Worm (Caenorhabditis elegans) whole organism, young adult: ENCODE data around the gene C15F1.2.
A peak's percentile ranks its signal among the peaks of the same experiment; 100 is the strongest.

ENCODE experiments used
- B0035.1 ChIP-seq: sonication (generic microtip); optimal IDR thresholded peaks from 2 replicates; lab custom pipeline; 2016; ENCODE audit warnings: missing genetic modification characterization, mild to moderate bottlenecking, missing compliant biosample characterization, missing genotype, missing genetic modification reagents
- B0261.1 ChIP-seq: sonication (generic microtip); optimal IDR thresholded peaks from 2 replicates; lab custom pipeline; 2016; ENCODE audit warnings: mild to moderate bottlenecking, missing genetic modification characterization, moderate library complexity, missing compliant biosample characterization
- F37B4.10 ChIP-seq: fragments of 200-800 bp; sonication (Bioruptor generic); IDR thresholded peaks from 2 replicates; pipeline ENCODE4 v1.3.6; 2022; ENCODE audit warnings: missing genetic modification characterization, missing compliant biosample characterization
- F49E8.2 ChIP-seq: sonication (generic microtip); optimal IDR thresholded peaks from 3 replicates; lab custom pipeline; 2017; ENCODE audit warnings: missing genetic modification characterization, mild to moderate bottlenecking, missing compliant biosample characterization, antibody characterized with exemption, moderate library complexity; ENCODE audit not compliant: insufficient read depth
- F52B5.7 ChIP-seq: sonication (generic microtip); optimal IDR thresholded peaks from 2 replicates; lab custom pipeline; 2016; ENCODE audit warnings: mild to moderate bottlenecking, missing genetic modification characterization, missing compliant biosample characterization
- Y53F4B.3 ChIP-seq: fragments of 200-800 bp; sonication (Bioruptor generic); IDR thresholded peaks from 2 replicates; pipeline ENCODE4 v1.3.6; 2022; ENCODE audit warnings: missing genetic modification reagents, missing genetic modification characterization, missing compliant biosample characterization
- Y79H2A.3 ChIP-seq: fragments of 200-800 bp; sonication (Bioruptor generic); conservative IDR thresholded peaks from 2 replicates; pipeline ENCODE4 v1.3.6; 2022; ENCODE audit warnings: missing genetic modification reagents, missing genetic modification characterization, missing compliant biosample characterization
- ZK185.1 ChIP-seq: sonication (generic microtip); optimal IDR thresholded peaks from 2 replicates; lab custom pipeline; 2016; ENCODE audit warnings: mild to moderate bottlenecking, missing genetic modification characterization, missing compliant biosample characterization; ENCODE audit not compliant: poor library complexity, severe bottlenecking
- akir-1 ChIP-seq: fragments of 200-800 bp; sonication (Bioruptor generic); optimal IDR thresholded peaks from 2 replicates; lab custom pipeline; 2018; ENCODE audit warnings: mild to moderate bottlenecking, missing genetic modification characterization, moderate library complexity, missing compliant biosample characterization
- ama-1 ChIP-seq, 3 experiments: fragments of 150-350 bp in 1 of 3; sonication (generic microtip) in 2 of 3; optimal IDR thresholded peaks; 2 replicates each; lab custom pipeline; 2014 to 2018; ENCODE audit warnings: missing biosample characterization in 2 of 3, missing genetic modification characterization in 2 of 3, missing genetic modification reagents in 2 of 3
- aptf-2 ChIP-seq: fragments of 200-800 bp; sonication (Bioruptor generic); conservative IDR thresholded peaks from 2 replicates; pipeline ENCODE4 v1.3.6; 2022; ENCODE audit warnings: missing genetic modification reagents, missing genetic modification characterization, missing compliant biosample characterization
- atf-7 ChIP-seq: sonication (generic microtip); optimal IDR thresholded peaks from 2 replicates; lab custom pipeline; 2017; ENCODE audit warnings: mild to moderate bottlenecking, missing genetic modification characterization, missing compliant biosample characterization
- attf-3 ChIP-seq: fragments of 200-800 bp; sonication (Bioruptor generic); conservative IDR thresholded peaks from 2 replicates; pipeline ENCODE4 v1.3.6; 2022; ENCODE audit warnings: missing genetic modification reagents, missing genetic modification characterization, missing compliant biosample characterization
- attf-6 ChIP-seq: fragments of 200-800 bp; sonication (Bioruptor generic); IDR thresholded peaks from 2 replicates; pipeline ENCODE4 v1.3.6; 2022; ENCODE audit warnings: missing genetic modification reagents, missing genetic modification characterization, missing compliant biosample characterization
- ceh-100 ChIP-seq: fragments of 200-800 bp; sonication (Bioruptor generic); IDR thresholded peaks from 2 replicates; pipeline ENCODE4 v1.3.6; 2022; ENCODE audit warnings: missing genetic modification reagents, missing genetic modification characterization, missing compliant biosample characterization
- chd-7 ChIP-seq: sonication (generic microtip); optimal IDR thresholded peaks from 2 replicates; lab custom pipeline; 2016; ENCODE audit warnings: mild to moderate bottlenecking, missing genetic modification characterization, moderate library complexity, missing compliant biosample characterization
- die-1 ChIP-seq: sonication (generic microtip); optimal IDR thresholded peaks from 2 replicates; lab custom pipeline; 2016; ENCODE audit warnings: missing genotype, mild to moderate bottlenecking, missing genetic modification characterization, missing compliant biosample characterization
- dox-1 ChIP-seq: fragments of 200-800 bp; sonication (Bioruptor generic); IDR thresholded peaks from 2 replicates; pipeline ENCODE4 v1.3.6; 2022; ENCODE audit warnings: missing genetic modification reagents, missing genetic modification characterization, missing compliant biosample characterization
- dpl-1 ChIP-seq: fragments of 150-350 bp; optimal IDR thresholded peaks from 2 replicates; lab custom pipeline; 2014; ENCODE audit warnings: missing biosample characterization, missing genetic modification reagents, missing genetic modification characterization
- egl-44 ChIP-seq: fragments of 200-800 bp; sonication (Bioruptor generic); IDR thresholded peaks from 2 replicates; pipeline ENCODE4 v1.3.6; 2022; ENCODE audit warnings: missing genetic modification reagents, missing genetic modification characterization, missing compliant biosample characterization
- hlh-12 ChIP-seq: sonication (generic microtip); optimal IDR thresholded peaks from 2 replicates; lab custom pipeline; 2016; ENCODE audit warnings: missing genetic modification characterization, missing compliant biosample characterization
- hrde-1 ChIP-seq: sonication (generic microtip); optimal IDR thresholded peaks from 2 replicates; lab custom pipeline; 2016; ENCODE audit warnings: missing genetic modification characterization, mild to moderate bottlenecking, missing compliant biosample characterization, moderate library complexity, missing genotype, missing genetic modification reagents, borderline replicate concordance
- lin-35 ChIP-seq, 3 experiments: fragments of 150-350 bp in 2 of 3; sonication (generic microtip) in 1 of 3; optimal IDR thresholded peaks; 2 replicates each; lab custom pipeline; 2014 to 2018; ENCODE audit warnings: missing biosample characterization in 3 of 3, missing genetic modification characterization in 3 of 3, missing genetic modification reagents in 3 of 3
- lir-1 ChIP-seq: fragments of 200-800 bp; sonication (Bioruptor generic); conservative IDR thresholded peaks from 2 replicates; pipeline ENCODE4 v1.3.6; 2022; ENCODE audit warnings: missing genetic modification reagents, missing genetic modification characterization, missing compliant biosample characterization
- madf-3 ChIP-seq: fragments of 200-800 bp; sonication (Bioruptor generic); IDR thresholded peaks from 2 replicates; pipeline ENCODE4 v1.3.6; 2022; ENCODE audit warnings: missing genetic modification reagents, missing genetic modification characterization, missing compliant biosample characterization
- madf-8 ChIP-seq: fragments of 200-800 bp; sonication (Bioruptor generic); conservative IDR thresholded peaks from 2 replicates; pipeline ENCODE4 v1.3.6; 2022; ENCODE audit warnings: missing genetic modification reagents, missing genetic modification characterization, missing compliant biosample characterization
- mel-28 ChIP-seq: sonication (generic microtip); optimal IDR thresholded peaks from 2 replicates; lab custom pipeline; 2016; ENCODE audit warnings: borderline replicate concordance, mild to moderate bottlenecking, missing genetic modification characterization, missing compliant biosample characterization
- mxl-1 ChIP-seq: sonication (generic microtip); optimal IDR thresholded peaks from 2 replicates; lab custom pipeline; 2016; ENCODE audit warnings: missing genetic modification characterization, missing compliant biosample characterization
- nfya-2 ChIP-seq: fragments of 200-800 bp; sonication (Bioruptor generic); IDR thresholded peaks from 2 replicates; pipeline ENCODE4 v1.3.6; 2022; ENCODE audit warnings: missing genetic modification reagents, missing genetic modification characterization, missing compliant biosample characterization
- nfyb-1 ChIP-seq: fragments of 200-800 bp; sonication (Bioruptor generic); IDR thresholded peaks from 2 replicates; pipeline ENCODE4 v1.3.6; 2022; ENCODE audit warnings: missing genetic modification reagents, missing genetic modification characterization, missing compliant biosample characterization
- nhr-120 ChIP-seq: fragments of 200-800 bp; sonication (Bioruptor generic); IDR thresholded peaks from 2 replicates; pipeline ENCODE4 v1.3.6; 2022; ENCODE audit warnings: missing genetic modification characterization, missing compliant biosample characterization
- repo-1 ChIP-seq: sonication (generic microtip); optimal IDR thresholded peaks from 2 replicates; lab custom pipeline; 2017; ENCODE audit warnings: mild to moderate bottlenecking, missing genetic modification characterization, missing compliant biosample characterization
- snpc-1.3 ChIP-seq: sonication (generic microtip); optimal IDR thresholded peaks from 2 replicates; lab custom pipeline; 2017; ENCODE audit warnings: missing genetic modification characterization, mild to moderate bottlenecking, missing compliant biosample characterization, antibody characterized with exemption, moderate library complexity, missing genotype, missing genetic modification reagents; ENCODE audit not compliant: insufficient read depth
- snpc-3.4 ChIP-seq: sonication (generic microtip); optimal IDR thresholded peaks from 2 replicates; lab custom pipeline; 2017; ENCODE audit warnings: missing genetic modification characterization, mild to moderate bottlenecking, missing compliant biosample characterization, antibody characterized with exemption, moderate library complexity, missing genotype, missing genetic modification reagents
- somi-1 ChIP-seq: fragments of 200-800 bp; sonication (Bioruptor generic); optimal IDR thresholded peaks from 2 replicates; lab custom pipeline; 2018; ENCODE audit warnings: mild to moderate bottlenecking, missing genetic modification characterization, missing compliant biosample characterization
- sptf-2 ChIP-seq: fragments of 200-800 bp; sonication (Bioruptor generic); optimal IDR thresholded peaks from 2 replicates; lab custom pipeline; 2018; ENCODE audit warnings: mild to moderate bottlenecking, missing genetic modification characterization, missing compliant biosample characterization
- tlf-1 ChIP-seq: fragments of 200-800 bp; sonication (Bioruptor generic); optimal IDR thresholded peaks from 2 replicates; lab custom pipeline; 2018; ENCODE audit warnings: mild to moderate bottlenecking, missing genetic modification characterization, missing compliant biosample characterization
- unc-62 ChIP-seq: fragments of 150-350 bp; optimal IDR thresholded peaks from 2 replicates; lab custom pipeline; 2014; ENCODE audit warnings: missing biosample characterization, missing genetic modification reagents, missing genetic modification characterization
- ztf-25 ChIP-seq: fragments of 200-800 bp; sonication (Bioruptor generic); IDR thresholded peaks from 2 replicates; pipeline ENCODE4 v1.3.6; 2022; ENCODE audit warnings: missing genetic modification reagents, missing genetic modification characterization, missing compliant biosample characterization
- ztf-28 ChIP-seq: fragments of 200-800 bp; sonication (Bioruptor generic); IDR thresholded peaks from 2 replicates; pipeline ENCODE4 v1.3.6; 2022; ENCODE audit warnings: missing genetic modification reagents, missing genetic modification characterization, missing compliant biosample characterization

The C15F1.2 gene

ce11 chrII:7002956-7003357 lies 23.2 kb downstream of the C15F1.2 start (continued):
- TF ChIP-seq repo-1 (tag; lab: Kevin White, UChicago) (no peak), ceh-100 (GFP tag; lab: Robert Waterston, UW) (no peak), snpc-1.3 (tag; lab: Kevin White, UChicago) (peak; percentile 34), F37B4.10 (no peak), lir-1 (GFP tag; lab: Robert Waterston, UW) (no peak), F52B5.7 (tag; lab: Kevin White, UChicago) (no peak), tlf-1 (GFP tag; lab: Kevin White, UChicago) (no peak), akir-1 (GFP tag; lab: Kevin White, UChicago) (no peak), madf-8 (GFP tag; lab: Robert Waterston, UW) (0 out of 2 replicates have a peak, but pooled peaks have one; percentile 9), ztf-25 (GFP tag; lab: Robert Waterston, UW) (0 out of 2 replicates have a peak, but pooled peaks have one; percentile 42), Y53F4B.3 (GFP tag; lab: Robert Waterston, UW) (no peak), somi-1 (GFP tag; lab: Kevin White, UChicago) (no peak), ama-1 (optimal IDR thresholded peaks at IDR 0.05; lab: Kevin White, UChicago) (no peak), ama-1 (GFP tag; optimal IDR thresholded peaks at IDR 0.05; lab: Kevin White, UChicago) (no peak), sptf-2 (GFP tag; lab: Kevin White, UChicago) (peak; percentile 36), dox-1 (0 out of 2 replicates have a peak, but pooled peaks have one; percentile 55), nfyb-1 (GFP tag; lab: Robert Waterston, UW) (0 out of 2 replicates have a peak, but pooled peaks have one; percentile 41), Y79H2A.3 (peak; percentile 76; the same call in 1 of the 2 replicates), egl-44 (GFP tag; lab: Robert Waterston, UW) (no peak), mel-28 (tag; lab: Kevin White, UChicago) (no peak), attf-3 (GFP tag; lab: Robert Waterston, UW) (no peak), unc-62 (GFP tag; lab: Kevin White, UChicago) (no peak), lin-35 (GFP tag; optimal IDR thresholded peaks at IDR 0.05; lab: Kevin White, UChicago) (no peak), nhr-120 (GFP tag; lab: Robert Waterston, UW) (no peak), B0035.1 (peak; percentile 3), chd-7 (no peak), aptf-2 (GFP tag; lab: Robert Waterston, UW) (no peak), F49E8.2 (tag; lab: Kevin White, UChicago) (peak; percentile 26), hlh-12 (tag; lab: Kevin White, UChicago) (no peak), attf-6 (GFP tag; lab: Robert Waterston, UW) (no peak), die-1 (tag; lab: Kevin White, UChicago) (peak; percentile 68), nfya-2 (GFP tag; lab: Robert Waterston, UW) (no peak), B0261.1 (tag; lab: Kevin White, UChicago) (peak; percentile 79), atf-7 (tag; lab: Kevin White, UChicago) (no peak), madf-3 (GFP tag; lab: Robert Waterston, UW) (no peak), snpc-3.4 (tag; lab: Kevin White, UChicago) (no peak), dpl-1 (GFP tag; lab: Kevin White, UChicago) (no peak), mxl-1 (tag; lab: Kevin White, UChicago) (peak; percentile 59), ZK185.1 (peak; percentile 66), hrde-1 (peak; percentile 34), ztf-28 (no peak)
